Worm (Caenorhabditis elegans) whole organism, L3 larva: ENCODE results near the gene nhr-22.

ENCODE experiments used
- R02D3.7 ChIP-seq: fragments of 150-350 bp; optimal IDR thresholded peaks from 2 replicates; lab custom pipeline; 2014; ENCODE audit warnings: missing biosample characterization, missing genetic modification characterization
- aly-2 ChIP-seq: fragments of 150-350 bp; optimal IDR thresholded peaks from 2 replicates; lab custom pipeline; 2014; ENCODE audit warnings: missing biosample characterization, missing genetic modification characterization
- ama-1 ChIP-seq: fragments of 150-350 bp; optimal IDR thresholded peaks from 2 replicates; lab custom pipeline; 2018
- ceh-16 ChIP-seq: sonication (generic microtip); optimal IDR thresholded peaks from 2 replicates; lab custom pipeline; 2017; ENCODE audit warnings: missing biosample characterization, missing genetic modification characterization
- ceh-28 ChIP-seq: fragments of 150-350 bp; optimal IDR thresholded peaks from 2 replicates; lab custom pipeline; 2014; ENCODE audit warnings: missing biosample characterization, missing genetic modification reagents, missing genetic modification characterization
- ceh-82 ChIP-seq: fragments of 150-350 bp; optimal IDR thresholded peaks from 2 replicates; lab custom pipeline; 2014; ENCODE audit warnings: missing biosample characterization, missing genetic modification characterization
- ceh-9 ChIP-seq: sonication (generic microtip); optimal IDR thresholded peaks from 2 replicates; lab custom pipeline; 2018; ENCODE audit warnings: missing biosample characterization, missing genetic modification characterization
- egl-27 ChIP-seq: sonication (generic microtip); optimal IDR thresholded peaks from 4 replicates; lab custom pipeline; 2017; ENCODE audit warnings: missing biosample characterization, missing genetic modification reagents, missing genetic modification characterization
- egl-5 ChIP-seq: fragments of 150-350 bp; optimal IDR thresholded peaks from 2 replicates; lab custom pipeline; 2017; ENCODE audit warnings: missing biosample characterization, missing genetic modification reagents, missing genetic modification characterization, inconsistent platforms
- elt-1 ChIP-seq: fragments of 150-350 bp; optimal IDR thresholded peaks from 2 replicates; lab custom pipeline; 2014; ENCODE audit warnings: missing biosample characterization, missing genetic modification characterization
- elt-2 ChIP-seq: sonication (generic microtip); optimal IDR thresholded peaks from 2 replicates; lab custom pipeline; 2016; ENCODE audit warnings: missing genetic modification reagents, mild to moderate bottlenecking, missing genetic modification characterization, missing compliant biosample characterization
- eor-1 ChIP-seq, 2 experiments: fragments of 150-350 bp; optimal IDR thresholded peaks; 2 replicates each; lab custom pipeline; 2014 to 2018; ENCODE audit warnings: missing biosample characterization in 2 of 2, missing genetic modification characterization in 2 of 2
- fkh-10 ChIP-seq: sonication (generic microtip); optimal IDR thresholded peaks from 2 replicates; lab custom pipeline; 2017; ENCODE audit warnings: missing biosample characterization, missing genetic modification reagents, missing genetic modification characterization
- fkh-2 ChIP-seq: fragments of 150-350 bp; optimal IDR thresholded peaks from 2 replicates; lab custom pipeline; 2014; ENCODE audit warnings: missing biosample characterization, missing genetic modification reagents, missing genetic modification characterization
- fos-1 ChIP-seq: fragments of 150-350 bp; optimal IDR thresholded peaks from 2 replicates; lab custom pipeline; 2014; ENCODE audit warnings: missing biosample characterization, missing genetic modification characterization
- hmg-11 ChIP-seq: sonication (generic microtip); optimal IDR thresholded peaks from 2 replicates; lab custom pipeline; 2016; ENCODE audit warnings: missing genetic modification characterization, missing compliant biosample characterization
- jun-1 ChIP-seq: fragments of 150-350 bp; optimal IDR thresholded peaks from 2 replicates; lab custom pipeline; 2014; ENCODE audit warnings: missing biosample characterization, missing genetic modification reagents, missing genetic modification characterization
- lin-15B ChIP-seq: fragments of 150-350 bp; optimal IDR thresholded peaks from 2 replicates; lab custom pipeline; 2014; ENCODE audit warnings: missing biosample characterization, missing genetic modification characterization
- lin-39 ChIP-seq: fragments of 150-350 bp; optimal IDR thresholded peaks from 2 replicates; lab custom pipeline; 2018; ENCODE audit warnings: missing biosample characterization, missing genetic modification reagents, missing genetic modification characterization
- lsy-12 ChIP-seq: sonication (generic microtip); optimal IDR thresholded peaks from 2 replicates; lab custom pipeline; 2016; ENCODE audit warnings: mild to moderate bottlenecking, missing genetic modification characterization, missing compliant biosample characterization
- mdl-1 ChIP-seq: fragments of 150-350 bp; optimal IDR thresholded peaks from 2 replicates; lab custom pipeline; 2014; ENCODE audit warnings: missing biosample characterization, missing genetic modification characterization
- nfya-1 ChIP-seq: sonication (generic microtip); optimal IDR thresholded peaks from 2 replicates; lab custom pipeline; 2017; ENCODE audit warnings: missing genetic modification characterization, mild to moderate bottlenecking, missing compliant biosample characterization, antibody characterized with exemption, moderate library complexity; ENCODE audit not compliant: insufficient read depth
- nhr-11 ChIP-seq: fragments of 150-350 bp; optimal IDR thresholded peaks from 2 replicates; lab custom pipeline; 2014; ENCODE audit warnings: missing biosample characterization, missing genetic modification characterization
- nhr-12 ChIP-seq: fragments of 150-350 bp; optimal IDR thresholded peaks from 2 replicates; lab custom pipeline; 2014; ENCODE audit warnings: missing biosample characterization, missing genetic modification characterization
- nhr-237 ChIP-seq: fragments of 150-350 bp; optimal IDR thresholded peaks from 2 replicates; lab custom pipeline; 2014; ENCODE audit warnings: missing biosample characterization, missing genetic modification characterization
- nhr-43 ChIP-seq: sonication (generic microtip); optimal IDR thresholded peaks from 2 replicates; lab custom pipeline; 2016; ENCODE audit warnings: mild to moderate bottlenecking, missing genetic modification characterization, missing compliant biosample characterization; ENCODE audit not compliant: poor library complexity, severe bottlenecking
- nhr-77 ChIP-seq: fragments of 150-350 bp; optimal IDR thresholded peaks from 2 replicates; lab custom pipeline; 2014; ENCODE audit warnings: missing biosample characterization, missing genetic modification characterization
- pqm-1 ChIP-seq: fragments of 150-350 bp; optimal IDR thresholded peaks from 2 replicates; lab custom pipeline; 2017; ENCODE audit warnings: missing biosample characterization, missing genetic modification characterization, inconsistent platforms
- skn-1 ChIP-seq: fragments of 150-350 bp; optimal IDR thresholded peaks from 2 replicates; lab custom pipeline; 2014; ENCODE audit warnings: missing biosample characterization, missing genetic modification characterization
- snpc-4 ChIP-seq: fragments of 150-350 bp; optimal IDR thresholded peaks from 2 replicates; lab custom pipeline; 2014; ENCODE audit warnings: missing biosample characterization, missing genetic modification characterization
- tbx-2 ChIP-seq: sonication (generic microtip); optimal IDR thresholded peaks from 2 replicates; lab custom pipeline; 2016; ENCODE audit warnings: mild to moderate bottlenecking, missing genetic modification characterization, missing compliant biosample characterization
- unc-39 ChIP-seq: sonication (generic microtip); optimal IDR thresholded peaks from 4 replicates; lab custom pipeline; 2017; ENCODE audit warnings: missing biosample characterization, missing genetic modification characterization
- unc-62 ChIP-seq: fragments of 150-350 bp; sonication (generic microtip); optimal IDR thresholded peaks from 4 replicates; lab custom pipeline; 2014; ENCODE audit warnings: missing biosample characterization, missing genetic modification reagents, missing genetic modification characterization
- zag-1 ChIP-seq: fragments of 150-350 bp; optimal IDR thresholded peaks from 2 replicates; lab custom pipeline; 2014; ENCODE audit warnings: missing biosample characterization, missing genetic modification characterization
- ztf-11 ChIP-seq: fragments of 150-350 bp; optimal IDR thresholded peaks from 2 replicates; lab custom pipeline; 2014; ENCODE audit warnings: missing biosample characterization, missing genetic modification characterization
- ztf-4 ChIP-seq: fragments of 150-350 bp; optimal IDR thresholded peaks from 2 replicates; lab custom pipeline; 2014; ENCODE audit warnings: missing biosample characterization, missing genetic modification characterization

Gene nhr-22

ce11 chrII:6486344-6486743 is 36.8 kb upstream of the nhr-22 start:
- TF ChIP-seq elt-2 (tag; lab: Kevin White, UChicago): peak; percentile 57
- TF ChIP-seq elt-1 (tag; lab: Kevin White, UChicago): no peak
- peak; percentile 17 for TF ChIP-seq nfya-1 (tag; lab: Kevin White, UChicago)
- TF ChIP-seq pqm-1 (tag; lab: Kevin White, UChicago): peak; percentile 64
- TF ChIP-seq, all 47 proteins: peak for 3

- TF ChIP-seq unc-39: no peak
- TF ChIP-seq jun-1 (tag; lab: Kevin White, UChicago): no peak
- TF ChIP-seq egl-27: no peak
- TF ChIP-seq R02D3.7 (tag; lab: Kevin White, UChicago): no peak
- no peak for TF ChIP-seq snpc-4 (tag; lab: Kevin White, UChicago)
- TF ChIP-seq ztf-4 (tag; lab: Kevin White, UChicago): no peak
- TF ChIP-seq fkh-2 (tag; lab: Kevin White, UChicago): no peak
- TF ChIP-seq tbx-2 (tag; lab: Kevin White, UChicago): no peak
- no peak for TF ChIP-seq nhr-77
- TF ChIP-seq ztf-11 (tag; lab: Kevin White, UChicago): no peak
- TF ChIP-seq unc-62 (GFP tag; lab: Kevin White, UChicago): no peak
- TF ChIP-seq ceh-28 (tag; lab: Kevin White, UChicago): no peak
These were observed 35.4 kb upstream of the nhr-22 start, which contains the start of the genes lido-16 and plpp-1.2 for ce11 chrII:6484876-6485526. Gene lido-16, minus strand, starts transcription at chrII:6484976. Gene plpp-1.2, plus strand, starts transcription at chrII:6485476.

ce11 chrII:6482762-6483161 is 33.2 kb upstream of the nhr-22 start:
- TF ChIP-seq ztf-11 (tag; lab: Kevin White, UChicago): no peak
- no peak for TF ChIP-seq ama-1
- TF ChIP-seq skn-1 (tag; lab: Kevin White, UChicago): no peak
- TF ChIP-seq nhr-43 (tag; lab: Kevin White, UChicago): no peak
- no peak for TF ChIP-seq ztf-4 (tag; lab: Kevin White, UChicago)
- TF ChIP-seq ceh-9 (tag; lab: Kevin White, UChicago): no peak
- no peak for TF ChIP-seq mdl-1 (tag; lab: Kevin White, UChicago)
- no peak for TF ChIP-seq pqm-1 (tag; lab: Kevin White, UChicago)
- no peak for TF ChIP-seq nhr-11 (tag; lab: Kevin White, UChicago)
- TF ChIP-seq fkh-10: no peak
- TF ChIP-seq nhr-12: no peak
- TF ChIP-seq fos-1 (tag; lab: Kevin White, UChicago): no peak
- TF ChIP-seq hmg-11: no peak
- no peak for TF ChIP-seq lin-39 (tag; lab: Kevin White, UChicago)
- no peak for TF ChIP-seq lin-15B (tag; lab: Kevin White, UChicago)
- no peak for TF ChIP-seq nfya-1 (tag; lab: Kevin White, UChicago)
- TF ChIP-seq nhr-77: no peak
- TF ChIP-seq egl-5: no peak
- TF ChIP-seq ceh-82: no peak
- TF ChIP-seq eor-1 (tag; optimal IDR thresholded peaks at IDR 0.05; lab: Kevin White, UChicago): no peak

DNA sequence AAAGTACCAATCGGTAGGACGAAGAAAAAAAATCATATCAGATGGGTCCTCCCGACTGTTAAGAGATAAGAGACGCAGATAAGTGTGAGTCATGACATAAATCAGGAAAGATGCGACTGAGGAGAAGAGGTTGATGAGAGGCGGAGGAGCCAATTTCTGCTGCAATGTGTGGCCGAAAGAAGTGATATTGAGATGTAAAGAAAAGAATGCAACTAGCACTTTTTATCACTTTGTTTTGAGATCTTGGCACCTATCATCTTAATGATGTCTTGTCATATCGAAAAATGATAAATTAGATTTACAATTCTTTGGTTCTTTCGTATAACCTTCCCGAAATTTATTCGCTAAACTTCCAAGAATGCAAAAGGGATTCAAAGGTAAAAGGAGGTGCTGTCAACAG is 32.5 kb upstream of the nhr-22 start, which contains the start of gene del-10:
del-10 (minus strand) TSS at position 24 of the 400 bp plus-strand sequence.
- TF ChIP-seq elt-1 (tag; lab: Kevin White, UChicago) (no peak), aly-2 (tag; lab: Kevin White, UChicago) (no peak), nhr-237 (no peak), egl-5 (peak; percentile 78), elt-2 (tag; lab: Kevin White, UChicago) (no peak), lsy-12 (tag; lab: Kevin White, UChicago) (no peak)

- TF ChIP-seq ceh-16 (tag; lab: Kevin White, UChicago) (no peak), unc-39 (no peak), zag-1 (no peak)
These were observed 27.1 kb upstream of the nhr-22 start, which contains the start of gene T28D9.4 for ce11 chrII:6476655-6477054. Gene T28D9.4, plus strand, starts transcription at chrII:6476955.
